Worm (Caenorhabditis elegans) whole organism, L1 larva: ENCODE results near the gene ins-3.

ENCODE experiments used
- jun-1 ChIP-seq: fragments of 150-350 bp; optimal IDR thresholded peaks from 2 replicates; lab custom pipeline; 2014; ENCODE audit warnings: missing biosample characterization, missing genetic modification reagents, missing genetic modification characterization
- mdl-1 ChIP-seq, 2 experiments: fragments of 150-350 bp; optimal IDR thresholded peaks; 2 replicates each; lab custom pipeline; 2014 to 2017; ENCODE audit warnings: missing biosample characterization in 2 of 2, missing genetic modification characterization in 2 of 2, inconsistent platforms in 1 of 2
- nhr-76 ChIP-seq: sonication (generic microtip); optimal IDR thresholded peaks from 2 replicates; lab custom pipeline; 2017; ENCODE audit warnings: missing biosample characterization, missing genetic modification characterization
- skn-1 ChIP-seq: fragments of 150-350 bp; optimal IDR thresholded peaks from 2 replicates; lab custom pipeline; 2014; ENCODE audit warnings: missing biosample characterization, missing genetic modification characterization
- ztf-11 ChIP-seq, 2 experiments: sonication (generic microtip); optimal IDR thresholded peaks; 2 replicates each; lab custom pipeline; 2016 to 2017; ENCODE audit warnings: missing genetic modification characterization in 2 of 2, missing biosample characterization in 1 of 2, missing compliant biosample characterization in 1 of 2

DNA sequence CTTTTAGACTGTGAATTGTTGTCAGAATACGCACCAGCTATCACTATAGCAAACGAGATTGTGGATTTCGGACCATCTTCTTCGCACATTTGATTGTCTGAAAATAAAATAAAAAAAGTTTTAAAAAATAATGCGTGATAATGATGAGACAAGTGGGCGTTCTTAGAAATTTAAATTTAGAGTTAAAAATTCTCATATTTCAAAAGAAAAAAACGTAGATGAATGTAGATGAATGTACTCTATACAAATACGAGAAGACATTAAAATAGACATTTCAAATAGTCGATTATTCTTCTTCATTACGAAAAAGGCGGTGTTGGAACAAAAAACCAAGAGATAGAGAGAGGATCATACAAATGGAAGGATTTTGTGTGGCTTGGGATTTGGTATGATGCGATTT lies 15.7 kb downstream of the ins-3 start, which contains the start of gene B0034.5:
- TF ChIP-seq nhr-76 (tag; lab: Kevin White, UChicago): no peak
- no peak for TF ChIP-seq ztf-11 (tag; optimal IDR thresholded peaks at IDR 0.05; lab: Kevin White, UChicago)
- TF ChIP-seq mdl-1 (tag; optimal IDR thresholded peaks at IDR 0.05; lab: Kevin White, UChicago): no peak
- no peak for TF ChIP-seq skn-1 (tag; lab: Kevin White, UChicago)
- no peak for TF ChIP-seq jun-1 (tag; lab: Kevin White, UChicago)
